Worm (Caenorhabditis elegans): ENCODE results near the gene twk-8.

The twk-8 gene

ce11 chrIV:9095553-9095952 lies 13.4 kb downstream of the twk-8 start, which contains the start of gene icln-1:
TSS of gene icln-1 (minus strand) at chrIV:9095653.
- no peak for TF ChIP-seq cnd-1 (tag; optimal IDR thresholded peaks at IDR 0.05)
- TF ChIP-seq lin-32 (GFP tag; optimal IDR thresholded peaks at IDR 0.05), result no peak
- no peak for TF ChIP-seq nhr-76 (tag; optimal IDR thresholded peaks at IDR 0.05)
- no peak for TF ChIP-seq unc-62 (GFP tag; optimal IDR thresholded peaks at IDR 0.05)
- TF ChIP-seq mls-2 (tag; optimal IDR thresholded peaks at IDR 0.05), result no peak
- no peak for TF ChIP-seq ces-1 (GFP tag; optimal IDR thresholded peaks at IDR 0.05)
- TF ChIP-seq unc-39 (tag; optimal IDR thresholded peaks at IDR 0.05), result no peak

ce11 chrIV:9096160-9096879 lies 14.2 kb downstream of the twk-8 start, which contains the start of the genes znf-706 and cpna-3:
TSS of gene znf-706 (minus strand) at chrIV:9096231.
TSS of gene cpna-3 (plus strand) at chrIV:9096842.
- TF ChIP-seq unc-120 (tag; optimal IDR thresholded peaks at IDR 0.05; ENCODE audit: poor library complexity, severe bottlenecking), result peak; percentile 4
- peak; percentile 7 for TF ChIP-seq ces-1 (GFP tag; optimal IDR thresholded peaks at IDR 0.05)
- TF ChIP-seq flh-1 (GFP tag; optimal IDR thresholded peaks at IDR 0.05), result no peak
- peak; percentile 3 for TF ChIP-seq hlh-1 (tag; optimal IDR thresholded peaks at IDR 0.05)

ce11 chrIV:9098942-9099341 lies 16.8 kb downstream of the twk-8 start, which contains the start of gene gldi-10:
TSS of gene gldi-10 (plus strand) at chrIV:9099242.
- no peak for TF ChIP-seq blmp-1 (tag; optimal IDR thresholded peaks at IDR 0.05)
- no peak for TF ChIP-seq ceh-43 (GFP tag; optimal IDR thresholded peaks at IDR 0.05)
- TF ChIP-seq unc-39 (tag; optimal IDR thresholded peaks at IDR 0.05), result no peak
- no peak for TF ChIP-seq lin-13 (tag; optimal IDR thresholded peaks at IDR 0.05)
- TF ChIP-seq M03D4.4 (tag; optimal IDR thresholded peaks at IDR 0.05), result no peak
- TF ChIP-seq nhr-237 (tag; optimal IDR thresholded peaks at IDR 0.05), result no peak
- no peak for TF ChIP-seq lsy-2 (tag; optimal IDR thresholded peaks at IDR 0.05)
- TF ChIP-seq sptf-1 (tag; optimal IDR thresholded peaks at IDR 0.05), result no peak
- no peak for TF ChIP-seq drap-1 (GFP tag; optimal IDR thresholded peaks at IDR 0.05)
- no peak for TF ChIP-seq ham-2 (GFP tag; optimal IDR thresholded peaks at IDR 0.05)
- no peak for TF ChIP-seq sem-2 (GFP tag; optimal IDR thresholded peaks at IDR 0.05)

- TF ChIP-seq mab-5 (tag; optimal IDR thresholded peaks at IDR 0.05), result no peak
Observed at ce11 chrIV:9100835-9101234, 18.7 kb downstream of the twk-8 start.

ce11 chrIV:9104071-9105016 lies 22.2 kb downstream of the twk-8 start, which contains the start of the genes C01F6.14 and fem-3:
TSS of gene C01F6.14 (minus strand) at chrIV:9104121.
TSS of gene fem-3 (plus strand) at chrIV:9104966.
- TF ChIP-seq nhr-12 (tag; optimal IDR thresholded peaks at IDR 0.05) (no peak), ceh-83 (GFP tag; optimal IDR thresholded peaks at IDR 0.05) (no peak), unc-120 (tag; optimal IDR thresholded peaks at IDR 0.05; ENCODE audit: poor library complexity, severe bottlenecking) (no peak), mab-5 (tag; optimal IDR thresholded peaks at IDR 0.05) (peak; percentile 6), hlh-1 (tag; optimal IDR thresholded peaks at IDR 0.05) (no peak), lsy-2 (tag; optimal IDR thresholded peaks at IDR 0.05) (no peak), nhr-28 (tag; optimal IDR thresholded peaks at IDR 0.05) (no peak)

- no peak for TF ChIP-seq bed-3 (GFP tag; optimal IDR thresholded peaks at IDR 0.05)
- no peak for TF ChIP-seq zip-8 (tag; optimal IDR thresholded peaks at IDR 0.05)
- TF ChIP-seq hlh-1 (tag; optimal IDR thresholded peaks at IDR 0.05), result peak; percentile 100
- peak; percentile 52 for TF ChIP-seq ces-1 (GFP tag; optimal IDR thresholded peaks at IDR 0.05)
- no peak for TF ChIP-seq snpc-4 (tag; optimal IDR thresholded peaks at IDR 0.05)
- TF ChIP-seq nhr-76 (tag; optimal IDR thresholded peaks at IDR 0.05), result no peak
- peak; percentile 27 for TF ChIP-seq unc-120 (tag; optimal IDR thresholded peaks at IDR 0.05; ENCODE audit: poor library complexity, severe bottlenecking)
- no peak for TF ChIP-seq nhr-28 (tag; optimal IDR thresholded peaks at IDR 0.05)
- no peak for TF ChIP-seq sem-2 (GFP tag; optimal IDR thresholded peaks at IDR 0.05)
- no peak for TF ChIP-seq nhr-2 (tag; optimal IDR thresholded peaks at IDR 0.05)
- peak; percentile 32 for TF ChIP-seq lin-13 (tag; optimal IDR thresholded peaks at IDR 0.05)
- no peak for TF ChIP-seq drap-1 (GFP tag; optimal IDR thresholded peaks at IDR 0.05)
- peak; percentile 46 for TF ChIP-seq lin-32 (GFP tag; optimal IDR thresholded peaks at IDR 0.05)
- TF ChIP-seq ztf-11 (tag; optimal IDR thresholded peaks at IDR 0.05), result no peak
- peak; percentile 17 for TF ChIP-seq cnd-1 (tag; optimal IDR thresholded peaks at IDR 0.05)
- peak; percentile 48 for TF ChIP-seq nhr-237 (tag; optimal IDR thresholded peaks at IDR 0.05)
- no peak for TF ChIP-seq sptf-1 (tag; optimal IDR thresholded peaks at IDR 0.05)
- TF ChIP-seq nhr-12 (tag; optimal IDR thresholded peaks at IDR 0.05), result no peak
- TF ChIP-seq M03D4.4 (tag; optimal IDR thresholded peaks at IDR 0.05), result no peak
- peak; percentile 4 for TF ChIP-seq unc-62 (GFP tag; optimal IDR thresholded peaks at IDR 0.05)
- no peak for TF ChIP-seq blmp-1 (tag; optimal IDR thresholded peaks at IDR 0.05)
- TF ChIP-seq flh-1 (GFP tag; optimal IDR thresholded peaks at IDR 0.05), result no peak
- no peak for TF ChIP-seq unc-39 (tag; optimal IDR thresholded peaks at IDR 0.05)
- TF ChIP-seq tbx-8 (GFP tag; optimal IDR thresholded peaks at IDR 0.05), result no peak
- TF ChIP-seq lsy-2 (tag; optimal IDR thresholded peaks at IDR 0.05), result peak; percentile 24
- TF ChIP-seq mab-5 (tag; optimal IDR thresholded peaks at IDR 0.05), result no peak
- TF ChIP-seq ceh-39 (tag; optimal IDR thresholded peaks at IDR 0.05), result peak; percentile 50
- TF ChIP-seq mep-1 (tag; optimal IDR thresholded peaks at IDR 0.05), result peak; percentile 83
- TF ChIP-seq ceh-83 (GFP tag; optimal IDR thresholded peaks at IDR 0.05), result no peak
- no peak for TF ChIP-seq ceh-43 (GFP tag; optimal IDR thresholded peaks at IDR 0.05)
- peak; percentile 77 for TF ChIP-seq pha-4 (tag; optimal IDR thresholded peaks at IDR 0.05)
- no peak for TF ChIP-seq mls-2 (tag; optimal IDR thresholded peaks at IDR 0.05)
Observed at ce11 chrIV:9107464-9107863, 25.3 kb downstream of the twk-8 start.
